Fruit fly (Drosophila melanogaster) whole organism, embryonic: ENCODE data around the gene CdGAPr.

Experiments
- CG14965 ChIP-seq: fragments of 200-800 bp; sonication (Bioruptor generic); optimal IDR thresholded peaks from 2 replicates; lab custom pipeline; 2016; ENCODE audit warnings: missing biosample characterization, missing genetic modification characterization, borderline replicate concordance
- Rfx ChIP-seq: fragments of 200-800 bp; sonication (Bioruptor generic); IDR thresholded peaks from 2 replicates; pipeline ENCODE4 v1.3.6; 2022; ENCODE audit warnings: missing biosample characterization, missing genetic modification characterization
- shn ChIP-seq: fragments of 200-800 bp; sonication (Bioruptor generic); optimal IDR thresholded peaks from 3 replicates; lab custom pipeline; 2016; ENCODE audit warnings: missing biosample characterization, missing genetic modification characterization

- no peak for TF ChIP-seq shn (GFP tag; lab: Kevin White, UChicago)
- TF ChIP-seq CG14965 = no peak
- TF ChIP-seq Rfx = peak; percentile 71
These were observed 27.7 kb downstream of the CdGAPr start, which contains the start of gene fbp for dm6 chr2L:19763773-19764580.
